Worm (Caenorhabditis elegans) whole organism, L4 larva: ENCODE data around the gene B0303.4.

Source experiments
- F26F4.8 ChIP-seq: fragments of 200-800 bp; sonication (Bioruptor generic); conservative IDR thresholded peaks from 2 replicates; pipeline ENCODE4 v1.3.6; 2022; ENCODE audit warnings: missing genetic modification characterization, missing compliant biosample characterization
- F44E2.7 ChIP-seq: fragments of 200-800 bp; sonication (Bioruptor generic); IDR thresholded peaks from 2 replicates; pipeline ENCODE4 v2.1.2; 2022; ENCODE audit warnings: missing genetic modification characterization, missing compliant biosample characterization
- R02D3.7 ChIP-seq: fragments of 150-350 bp; sonication (generic microtip); optimal IDR thresholded peaks from 3 replicates; lab custom pipeline; 2014; ENCODE audit warnings: missing biosample characterization, missing genetic modification characterization
- Y105C5A.15 ChIP-seq: fragments of 200-800 bp; sonication (Bioruptor generic); IDR thresholded peaks from 2 replicates; pipeline ENCODE4 v1.3.6; 2022; ENCODE audit warnings: missing genetic modification characterization, missing compliant biosample characterization
- Y75B8A.6 ChIP-seq: fragments of 200-800 bp; sonication (Bioruptor generic); IDR thresholded peaks from 2 replicates; pipeline ENCODE4 v1.3.6; 2022; ENCODE audit warnings: missing genetic modification reagents, missing genetic modification characterization, missing compliant biosample characterization
- ZK337.2 ChIP-seq: fragments of 200-800 bp; sonication (Bioruptor generic); IDR thresholded peaks from 2 replicates; pipeline ENCODE4 v1.3.6; 2022; ENCODE audit warnings: missing genetic modification reagents, missing genetic modification characterization, missing compliant biosample characterization
- ZK546.5 ChIP-seq, 2 experiments: sonication (generic microtip); optimal IDR thresholded peaks; 2 replicates each; lab custom pipeline; 2017; ENCODE audit warnings: missing biosample characterization in 2 of 2, missing genetic modification characterization in 2 of 2
- aha-1 ChIP-seq: fragments of 150-350 bp; peaks from one replicate; lab custom pipeline; 2014; ENCODE audit warnings: missing biosample characterization, missing genetic modification characterization
- ama-1 ChIP-seq: fragments of 150-350 bp; optimal IDR thresholded peaks from 2 replicates; lab custom pipeline; 2014; ENCODE audit warnings: inconsistent platforms, mixed read lengths
- arid-1 ChIP-seq: fragments of 200-800 bp; sonication (Bioruptor generic); conservative IDR thresholded peaks from 2 replicates; pipeline ENCODE4 v1.3.6; 2022; ENCODE audit warnings: missing genetic modification reagents, missing genetic modification characterization, missing compliant biosample characterization
- attf-4 ChIP-seq: sonication (generic microtip); optimal IDR thresholded peaks from 3 replicates; lab custom pipeline; 2017; ENCODE audit warnings: missing biosample characterization, missing genetic modification characterization
- ceh-28 ChIP-seq: fragments of 150-350 bp; optimal IDR thresholded peaks from 2 replicates; lab custom pipeline; 2014; ENCODE audit warnings: missing biosample characterization, missing genetic modification reagents, missing genetic modification characterization
- ceh-62 ChIP-seq: sonication (generic microtip); optimal IDR thresholded peaks from 2 replicates; lab custom pipeline; 2017; ENCODE audit warnings: missing biosample characterization, missing genetic modification characterization
- ces-1 ChIP-seq: fragments of 150-350 bp; sonication (generic microtip); optimal IDR thresholded peaks from 4 replicates; lab custom pipeline; 2014; ENCODE audit warnings: missing biosample characterization, missing genetic modification reagents, missing genetic modification characterization
- cey-2 ChIP-seq: sonication (generic microtip); optimal IDR thresholded peaks from 3 replicates; lab custom pipeline; 2017; ENCODE audit warnings: missing genetic modification characterization, mild to moderate bottlenecking, missing compliant biosample characterization, antibody characterized with exemption, borderline replicate concordance; ENCODE audit not compliant: insufficient read depth
- ctbp-1 ChIP-seq: fragments of 200-800 bp; sonication (Bioruptor generic); IDR thresholded peaks from 2 replicates; pipeline ENCODE4 v1.3.6; 2022; ENCODE audit warnings: missing genetic modification reagents, missing genetic modification characterization, missing compliant biosample characterization
- daf-16 ChIP-seq, 3 experiments: sonication (generic microtip); optimal IDR thresholded peaks; 2 replicates each; lab custom pipeline; 2016 to 2017; ENCODE audit warnings: missing genetic modification characterization in 3 of 3, missing genetic modification reagents in 3 of 3, mild to moderate bottlenecking in 2 of 3, missing compliant biosample characterization in 2 of 3, missing biosample characterization in 1 of 3, moderate library complexity in 1 of 3
- daf-8 ChIP-seq: fragments of 200-800 bp; sonication (Bioruptor generic); IDR thresholded peaks from 2 replicates; pipeline ENCODE4 v1.3.6; 2022; ENCODE audit warnings: missing genetic modification characterization, missing compliant biosample characterization
- dmd-9 ChIP-seq: fragments of 200-800 bp; sonication (Bioruptor generic); IDR thresholded peaks from 2 replicates; pipeline ENCODE4 v1.3.6; 2022; ENCODE audit warnings: missing genetic modification reagents, missing genetic modification characterization, missing compliant biosample characterization
- duxl-1 ChIP-seq: sonication (generic microtip); optimal IDR thresholded peaks from 2 replicates; lab custom pipeline; 2016; ENCODE audit warnings: mild to moderate bottlenecking, missing genetic modification characterization, moderate library complexity, missing compliant biosample characterization; ENCODE audit not compliant: poor library complexity
- gei-8 ChIP-seq: fragments of 200-800 bp; sonication (Bioruptor generic); optimal IDR thresholded peaks from 2 replicates; lab custom pipeline; 2018; ENCODE audit warnings: mild to moderate bottlenecking, missing genetic modification characterization, missing compliant biosample characterization
- hlh-11 ChIP-seq: fragments of 200-800 bp; sonication (Bioruptor generic); optimal IDR thresholded peaks from 2 replicates; lab custom pipeline; 2018; ENCODE audit warnings: mild to moderate bottlenecking, missing genetic modification characterization, missing compliant biosample characterization
- hlh-30 ChIP-seq: sonication (generic microtip); optimal IDR thresholded peaks from 2 replicates; lab custom pipeline; 2017; ENCODE audit warnings: antibody characterized with exemption, mild to moderate bottlenecking, missing genetic modification characterization, missing compliant biosample characterization; ENCODE audit not compliant: insufficient read depth
- lim-7 ChIP-seq: fragments of 200-800 bp; sonication (Bioruptor generic); IDR thresholded peaks from 2 replicates; pipeline ENCODE4 v1.3.6; 2022; ENCODE audit warnings: missing genetic modification characterization, missing compliant biosample characterization
- lin-1 ChIP-seq: fragments of 200-800 bp; sonication (Bioruptor generic); IDR thresholded peaks from 2 replicates; pipeline ENCODE4 v1.3.6; 2022; ENCODE audit warnings: missing genetic modification reagents, missing genetic modification characterization, missing compliant biosample characterization
- lin-29 ChIP-seq: fragments of 200-800 bp; sonication (Bioruptor generic); IDR thresholded peaks from 2 replicates; pipeline ENCODE4 v1.3.6; 2022; ENCODE audit warnings: missing genetic modification reagents, missing genetic modification characterization, missing compliant biosample characterization
- lir-3 ChIP-seq: sonication (generic microtip); optimal IDR thresholded peaks from 2 replicates; lab custom pipeline; 2016; ENCODE audit warnings: mild to moderate bottlenecking, missing genetic modification characterization, missing compliant biosample characterization
- lsy-2 ChIP-seq, 2 experiments: fragments of 150-350 bp in 1 of 2; sonication (generic microtip) in 1 of 2; optimal IDR thresholded peaks; 2 replicates each; lab custom pipeline; 2014 to 2017; ENCODE audit warnings: missing biosample characterization in 2 of 2, missing genetic modification characterization in 2 of 2
- madf-9 ChIP-seq: fragments of 200-800 bp; sonication (Bioruptor generic); conservative IDR thresholded peaks from 2 replicates; pipeline ENCODE4 v1.3.6; 2022; ENCODE audit warnings: missing genetic modification reagents, missing genetic modification characterization, missing compliant biosample characterization
- nhr-10 ChIP-seq: fragments of 150-350 bp; optimal IDR thresholded peaks from 2 replicates; lab custom pipeline; 2014; ENCODE audit warnings: missing biosample characterization, missing genetic modification characterization
- nhr-102 ChIP-seq: sonication (generic microtip); optimal IDR thresholded peaks from 2 replicates; lab custom pipeline; 2016; ENCODE audit warnings: mild to moderate bottlenecking, missing genetic modification characterization, moderate library complexity, missing compliant biosample characterization
- nhr-11 ChIP-seq: fragments of 150-350 bp; optimal IDR thresholded peaks from 2 replicates; lab custom pipeline; 2014; ENCODE audit warnings: missing biosample characterization, missing genetic modification characterization
- nhr-237 ChIP-seq: sonication (generic microtip); optimal IDR thresholded peaks from 2 replicates; lab custom pipeline; 2017; ENCODE audit warnings: missing biosample characterization, missing genetic modification characterization
- nhr-25 ChIP-seq: sonication (generic microtip); optimal IDR thresholded peaks from 2 replicates; lab custom pipeline; 2017; ENCODE audit warnings: missing genetic modification characterization, mild to moderate bottlenecking, missing compliant biosample characterization, antibody characterized with exemption, moderate library complexity, borderline replicate concordance; ENCODE audit not compliant: insufficient read depth
- nhr-28 ChIP-seq: fragments of 150-350 bp; optimal IDR thresholded peaks from 2 replicates; lab custom pipeline; 2014; ENCODE audit warnings: missing biosample characterization, missing genetic modification characterization
- nhr-42 ChIP-seq: fragments of 200-800 bp; sonication (Bioruptor generic); IDR thresholded peaks from 2 replicates; pipeline ENCODE4 v1.3.6; 2022; ENCODE audit warnings: missing genetic modification characterization, missing compliant biosample characterization
- nhr-76 ChIP-seq: fragments of 150-350 bp; optimal IDR thresholded peaks from 2 replicates; lab custom pipeline; 2014; ENCODE audit warnings: missing biosample characterization, missing genetic modification characterization
- nhr-77 ChIP-seq: fragments of 150-350 bp; optimal IDR thresholded peaks from 2 replicates; lab custom pipeline; 2014; ENCODE audit warnings: missing biosample characterization, missing genetic modification characterization
- pha-4 ChIP-seq, 2 experiments: fragments of 150-350 bp in 1 of 2; fragments of 200-800 bp in 1 of 2; sonication (Bioruptor generic) in 1 of 2; IDR thresholded peaks in 1 of 2; optimal IDR thresholded peaks in 1 of 2; 2 replicates each; pipeline versions ENCODE4 v1.3.6 to Lab custom; 2014 to 2022; ENCODE audit warnings: missing genetic modification characterization in 2 of 2, missing genetic modification reagents in 2 of 2, missing biosample characterization in 1 of 2, missing compliant biosample characterization in 1 of 2
- saeg-2 ChIP-seq: fragments of 200-800 bp; sonication (Bioruptor generic); IDR thresholded peaks from 2 replicates; pipeline ENCODE4 v1.3.6; 2022; ENCODE audit warnings: missing genetic modification reagents, missing genetic modification characterization, missing compliant biosample characterization
- sdz-12 ChIP-seq: fragments of 200-800 bp; sonication (Bioruptor generic); optimal IDR thresholded peaks from 2 replicates; lab custom pipeline; 2018; ENCODE audit warnings: mild to moderate bottlenecking, missing genetic modification characterization, missing compliant biosample characterization
- set-16 ChIP-seq: fragments of 200-800 bp; sonication (Bioruptor generic); IDR thresholded peaks from 2 replicates; pipeline ENCODE4 v1.3.6; 2022; ENCODE audit warnings: missing genetic modification reagents, missing genetic modification characterization, missing compliant biosample characterization
- snpc-4 ChIP-seq: fragments of 150-350 bp; optimal IDR thresholded peaks from 2 replicates; lab custom pipeline; 2014; ENCODE audit warnings: missing biosample characterization, missing genetic modification characterization
- tag-97 ChIP-seq: fragments of 200-800 bp; sonication (Bioruptor generic); IDR thresholded peaks from 2 replicates; pipeline ENCODE4 v1.3.6; 2022; ENCODE audit warnings: missing genetic modification characterization, missing compliant biosample characterization
- tra-1 ChIP-seq: fragments of 200-800 bp; sonication (Bioruptor generic); IDR thresholded peaks from 2 replicates; pipeline ENCODE4 v1.3.6; 2022; ENCODE audit warnings: missing genetic modification reagents, missing genetic modification characterization, missing compliant biosample characterization
- unc-62 ChIP-seq, 3 experiments: fragments of 150-350 bp in 1 of 3; sonication (generic microtip); optimal IDR thresholded peaks in 2 of 3; peaks in 1 of 3; 1 replicate in 1 of 3; 2 replicates in 2 of 3; lab custom pipeline; 2014 to 2017; ENCODE audit warnings: missing biosample characterization in 3 of 3, missing genetic modification characterization in 3 of 3, missing genetic modification reagents in 3 of 3, missing genotype in 1 of 3
- zag-1 ChIP-seq: fragments of 150-350 bp; optimal IDR thresholded peaks from 2 replicates; lab custom pipeline; 2014; ENCODE audit warnings: missing biosample characterization, missing genetic modification characterization
- zfp-2 ChIP-seq: sonication (generic microtip); optimal IDR thresholded peaks from 2 replicates; lab custom pipeline; 2016; ENCODE audit warnings: mild to moderate bottlenecking, missing genetic modification characterization, missing compliant biosample characterization

The B0303.4 gene

ce11 chrIII:8741276-8741860, 51.7 kb downstream of the B0303.4 start, which contains the start of gene pdhk-2 (continued):
- TF ChIP-seq lin-1 (GFP tag; lab: Robert Waterston, UW): peak; percentile 55; the same call in 1 of the 2 replicates
- TF ChIP-seq lsy-2 (tag; optimal IDR thresholded peaks at IDR 0.05; lab: Kevin White, UChicago): peak; percentile 68 to 95
- peak; percentile 72 for TF ChIP-seq nhr-11 (tag; lab: Kevin White, UChicago)
- no peak for TF ChIP-seq nhr-76
- peak; percentile 59; the same call in 1 of the 2 replicates for TF ChIP-seq tra-1
- TF ChIP-seq nhr-42: peak; percentile 76; the same call in 1 of the 2 replicates
- TF ChIP-seq ces-1 (GFP tag; lab: Kevin White, UChicago): no peak
- no peak for TF ChIP-seq F44E2.7
- TF ChIP-seq zfp-2 (tag; lab: Kevin White, UChicago): no peak
- no peak for TF ChIP-seq Y75B8A.6 (GFP tag; lab: Robert Waterston, UW)
- no peak for TF ChIP-seq R02D3.7 (tag; lab: Kevin White, UChicago)
- no peak for TF ChIP-seq nhr-10 (tag; lab: Kevin White, UChicago)
- peak; percentile 82 for TF ChIP-seq dmd-9
- TF ChIP-seq nhr-25: peak; percentile 64
- peak; percentile 73 for TF ChIP-seq nhr-28
- TF ChIP-seq hlh-30 (tag; lab: Kevin White, UChicago): peak; percentile 87
- no peak for TF ChIP-seq ceh-62 (tag; lab: Kevin White, UChicago)
- TF ChIP-seq lim-7 (GFP tag; lab: Robert Waterston, UW): no peak
- TF ChIP-seq arid-1 (GFP tag; lab: Robert Waterston, UW): peak; percentile 91
- TF ChIP-seq nhr-77 (tag; lab: Kevin White, UChicago): peak; percentile 73
- TF ChIP-seq pha-4 (GFP tag; IDR thresholded peaks at IDR 0.05; lab: Robert Waterston, UW): peak; percentile 80
- TF ChIP-seq pha-4 (tag; optimal IDR thresholded peaks at IDR 0.05; lab: Kevin White, UChicago): peak; percentile 23
- TF ChIP-seq ceh-28 (tag; lab: Kevin White, UChicago): no peak
- TF ChIP-seq ZK337.2 (GFP tag; lab: Robert Waterston, UW): 0 out of 2 replicates have a peak, but pooled peaks have one; percentile 44
- peak; percentile 92 for TF ChIP-seq aha-1 (tag; lab: Kevin White, UChicago)
- TF ChIP-seq sdz-12 (GFP tag; lab: Kevin White, UChicago): no peak
- TF ChIP-seq ctbp-1 (GFP tag; lab: Robert Waterston, UW): peak; percentile 90
- TF ChIP-seq cey-2 (tag; lab: Kevin White, UChicago): no peak
- peak; percentile 43 for TF ChIP-seq lir-3
- TF ChIP-seq tag-97 (GFP tag; lab: Robert Waterston, UW): no peak
- TF ChIP-seq ZK546.5 (tag; optimal IDR thresholded peaks at IDR 0.05; lab: Kevin White, UChicago): no peak
- TF ChIP-seq daf-8 (GFP tag; lab: Robert Waterston, UW): no peak
- no peak for TF ChIP-seq F26F4.8 (GFP tag; lab: Robert Waterston, UW)
- TF ChIP-seq unc-62 (GFP tag; optimal IDR thresholded peaks at IDR 0.05 in 1 of 2; lab: Kevin White, UChicago): peak in 1 of 2 experiments; percentile 98
- TF ChIP-seq unc-62 (tag; optimal IDR thresholded peaks at IDR 0.05; lab: Kevin White, UChicago): no peak
- peak; percentile 81 for TF ChIP-seq ama-1 (lab: Kevin White, UChicago)
- TF ChIP-seq gei-8: peak; percentile 26
- TF ChIP-seq daf-16 (GFP tag; optimal IDR thresholded peaks at IDR 0.05; lab: Kevin White, UChicago): peak in 1 of 2 experiments; percentile 74
- peak; percentile 68 for TF ChIP-seq daf-16 (tag; optimal IDR thresholded peaks at IDR 0.05; lab: Kevin White, UChicago)
- TF ChIP-seq attf-4 (tag; lab: Kevin White, UChicago): no peak
- TF ChIP-seq duxl-1 (tag; lab: Kevin White, UChicago): peak; percentile 86
- TF ChIP-seq lin-29: peak; percentile 79
- TF ChIP-seq madf-9 (GFP tag; lab: Robert Waterston, UW): peak; percentile 72
- TF ChIP-seq zag-1 (tag; lab: Kevin White, UChicago): no peak
- peak; percentile 49; the same call in 1 of the 2 replicates for TF ChIP-seq set-16
- TF ChIP-seq snpc-4 (tag; lab: Kevin White, UChicago): no peak
- TF ChIP-seq saeg-2 (GFP tag; lab: Robert Waterston, UW): peak; percentile 77; the same call in 1 of the 2 replicates
- TF ChIP-seq nhr-102 (tag; lab: Kevin White, UChicago): peak; percentile 91
- no peak for TF ChIP-seq nhr-237 (tag; lab: Kevin White, UChicago)
- TF ChIP-seq hlh-11 (tag; lab: Kevin White, UChicago): peak; percentile 94
- no peak for TF ChIP-seq Y105C5A.15 (GFP tag; lab: Robert Waterston, UW)
